In genomic region chr2L:2365077-2365651, dm6 we compare ENCODE assay signal across 1 fruit fly cellular context.
A peak's percentile ranks its signal among the peaks of the same experiment; 100 is the strongest.
TF ChIP-seq lines count a peak whose summit lies in the region.

Rab5 (minus strand) TSS chr2L:2365273.
Axud1 (plus strand) TSS chr2L:2365345.

TF ChIP-seq in whole organism, embryonic, 481 proteins besides CTCF, POLR2A, EP300 and RAD21 (continued from another document and continues in another):
- peak; percentile 32 for TF ChIP-seq nom (GFP tag; optimal IDR thresholded peaks at IDR 0.05; lab: Kevin White, UChicago)
- TF ChIP-seq NK7.1 (GFP tag; optimal IDR thresholded peaks at IDR 0.05; lab: Kevin White, UChicago) = no peak
- TF ChIP-seq CG8924 (tag; optimal IDR thresholded peaks at IDR 0.05; lab: Kevin White, UChicago) = peak; percentile 27
- peak; percentile 24 for TF ChIP-seq CG17829 (tag; optimal IDR thresholded peaks at IDR 0.05; lab: Kevin White, UChicago)
- no peak for TF ChIP-seq hkb (optimal IDR thresholded peaks at IDR 0.05; lab: Kevin White, UChicago)
- TF ChIP-seq hkb (GFP tag; IDR thresholded peaks at IDR 0.05; lab: Robert Waterston, UW) = no peak; the same call in 1 of the 2 replicates
- no peak for TF ChIP-seq ase (GFP tag; IDR thresholded peaks at IDR 0.05; lab: Robert Waterston, UW)
- TF ChIP-seq Aef1 (GFP tag; IDR thresholded peaks at IDR 0.05; lab: Robert Waterston, UW) = no peak
- no peak for TF ChIP-seq dysf (GFP tag; IDR thresholded peaks at IDR 0.05; lab: Robert Waterston, UW)
- TF ChIP-seq sug (tag; optimal IDR thresholded peaks at IDR 0.05; lab: Kevin White, UChicago) = no peak
- TF ChIP-seq CG15601 (tag; optimal IDR thresholded peaks at IDR 0.05; lab: Kevin White, UChicago) = peak; percentile 41
- no peak for TF ChIP-seq CG11696 (GFP tag; IDR thresholded peaks at IDR 0.05; lab: Robert Waterston, UW)
- no peak for TF ChIP-seq CG11723 (GFP tag; optimal IDR thresholded peaks at IDR 0.05; lab: Kevin White, UChicago)
- TF ChIP-seq Dp (GFP tag; optimal IDR thresholded peaks at IDR 0.05; lab: Kevin White, UChicago) = peak; percentile 14
- TF ChIP-seq Awh (GFP tag; IDR thresholded peaks at IDR 0.05; lab: Robert Waterston, UW) = no peak
- TF ChIP-seq NC2β (GFP tag; optimal IDR thresholded peaks at IDR 0.05; lab: Kevin White, UChicago) = no peak
- no peak for TF ChIP-seq CG10979 (tag; optimal IDR thresholded peaks at IDR 0.05; lab: Kevin White, UChicago)
- no peak for TF ChIP-seq CG4282 (GFP tag; optimal IDR thresholded peaks at IDR 0.05; lab: Kevin White, UChicago)
- no peak for TF ChIP-seq ken (GFP tag; IDR thresholded peaks at IDR 0.05; lab: Robert Waterston, UW)
- TF ChIP-seq CG30020 (tag; optimal IDR thresholded peaks at IDR 0.05; lab: Kevin White, UChicago) = peak; percentile 42
- TF ChIP-seq HHEX (GFP tag; optimal IDR thresholded peaks at IDR 0.05; lab: Kevin White, UChicago) = no peak
- TF ChIP-seq mam (GFP tag; optimal IDR thresholded peaks at IDR 0.05; lab: Kevin White, UChicago) = no peak
- no peak for TF ChIP-seq fd64A (GFP tag; optimal IDR thresholded peaks at IDR 0.05; lab: Kevin White, UChicago)
- no peak for TF ChIP-seq CG1602 (GFP tag; optimal IDR thresholded peaks at IDR 0.05; lab: Kevin White, UChicago)
- TF ChIP-seq cas (GFP tag; IDR thresholded peaks at IDR 0.05; lab: Robert Waterston, UW) = no peak
- TF ChIP-seq CG17385 (GFP tag; optimal IDR thresholded peaks at IDR 0.05; lab: Kevin White, UChicago) = peak; percentile 20
- TF ChIP-seq corto (GFP tag; optimal IDR thresholded peaks at IDR 0.05; lab: Kevin White, UChicago) = no peak
- no peak for TF ChIP-seq CG4404 (GFP tag; IDR thresholded peaks at IDR 0.05; lab: Robert Waterston, UW)
- TF ChIP-seq CG8290 (GFP tag; optimal IDR thresholded peaks at IDR 0.05; lab: Kevin White, UChicago) = no peak
- peak in 1 of 2 experiments; percentile 17 for TF ChIP-seq CG8290 (tag; optimal IDR thresholded peaks at IDR 0.05; lab: Kevin White, UChicago)
- TF ChIP-seq phol (tag; optimal IDR thresholded peaks at IDR 0.05; lab: Kevin White, UChicago) = peak; percentile 59
- TF ChIP-seq MBD-R2 (GFP tag; IDR thresholded peaks at IDR 0.05; lab: Robert Waterston, UW) = peak; percentile 54; the same call in 1 of the 2 replicates
- TF ChIP-seq cwo (GFP tag; optimal IDR thresholded peaks at IDR 0.05; lab: Kevin White, UChicago) = no peak
- TF ChIP-seq her (GFP tag; optimal IDR thresholded peaks at IDR 0.05; lab: Kevin White, UChicago) = no peak
- no peak for TF ChIP-seq Doc2 (GFP tag; IDR thresholded peaks at IDR 0.05; lab: Robert Waterston, UW)
- no peak for TF ChIP-seq CG14050 (GFP tag; IDR thresholded peaks at IDR 0.05; lab: Robert Waterston, UW)
- no peak for TF ChIP-seq run (tag; optimal IDR thresholded peaks at IDR 0.05; lab: Kevin White, UChicago)
- no peak for TF ChIP-seq CrebB (tag; optimal IDR thresholded peaks at IDR 0.05; lab: Kevin White, UChicago)
- no peak for TF ChIP-seq CG3847 (GFP tag; IDR thresholded peaks at IDR 0.05; lab: Robert Waterston, UW)
- TF ChIP-seq CG11247 (GFP tag; IDR thresholded peaks at IDR 0.05; lab: Robert Waterston, UW) = no peak
- TF ChIP-seq sima (GFP tag; optimal IDR thresholded peaks at IDR 0.05; lab: Kevin White, UChicago) = no peak
- TF ChIP-seq ind (GFP tag; optimal IDR thresholded peaks at IDR 0.05; lab: Kevin White, UChicago) = no peak
- TF ChIP-seq slou (GFP tag; optimal IDR thresholded peaks at IDR 0.05; lab: Kevin White, UChicago) = no peak
- no peak for TF ChIP-seq exex (tag; optimal IDR thresholded peaks at IDR 0.05; lab: Kevin White, UChicago)
- TF ChIP-seq org-1 (GFP tag; optimal IDR thresholded peaks at IDR 0.05; lab: Kevin White, UChicago) = no peak
- TF ChIP-seq slbo (GFP tag; IDR thresholded peaks at IDR 0.05; lab: Robert Waterston, UW) = peak; percentile 40; the same call in 1 of the 2 replicates
- TF ChIP-seq ssp (GFP tag; IDR thresholded peaks at IDR 0.05; lab: Robert Waterston, UW) = peak; percentile 37; the same call in 1 of the 2 replicates
- no peak for TF ChIP-seq HLH3B (GFP tag; IDR thresholded peaks at IDR 0.05; lab: Robert Waterston, UW)
- TF ChIP-seq Dll (GFP tag; IDR thresholded peaks at IDR 0.05; lab: Robert Waterston, UW; ENCODE audit: partially characterized antibody) = no peak
- no peak for TF ChIP-seq ERR (GFP tag; optimal IDR thresholded peaks at IDR 0.05; lab: Kevin White, UChicago)
- TF ChIP-seq ewg (GFP tag; optimal IDR thresholded peaks at IDR 0.05; lab: Kevin White, UChicago) = no peak
- TF ChIP-seq MESR4 (GFP tag; optimal IDR thresholded peaks at IDR 0.05; lab: Kevin White, UChicago) = peak; percentile 71
- TF ChIP-seq tna (GFP tag; IDR thresholded peaks at IDR 0.05; lab: Robert Waterston, UW; ENCODE audit: partially characterized antibody) = no peak
- no peak for TF ChIP-seq CG8089 (GFP tag; optimal IDR thresholded peaks at IDR 0.05; lab: Kevin White, UChicago)
- no peak for TF ChIP-seq croc (GFP tag; conservative IDR thresholded peaks at IDR 0.05; lab: Robert Waterston, UW)
- TF ChIP-seq tin (GFP tag; optimal IDR thresholded peaks at IDR 0.05; lab: Kevin White, UChicago) = no peak
- peak; percentile 21; the same call in 1 of the 2 replicates for TF ChIP-seq E2f1 (GFP tag; IDR thresholded peaks at IDR 0.05; lab: Robert Waterston, UW)
- no peak for TF ChIP-seq CG1024 (GFP tag; IDR thresholded peaks at IDR 0.05; lab: Robert Waterston, UW)
- TF ChIP-seq Spps (tag; optimal IDR thresholded peaks at IDR 0.05; lab: Kevin White, UChicago) = no peak
- TF ChIP-seq lola (GFP tag; optimal IDR thresholded peaks at IDR 0.05; lab: Kevin White, UChicago) = no peak
- no peak for TF ChIP-seq twi (tag; optimal IDR thresholded peaks at IDR 0.05; lab: Kevin White, UChicago)
- TF ChIP-seq gce (GFP tag; IDR thresholded peaks at IDR 0.05; lab: Robert Waterston, UW) = no peak
- TF ChIP-seq CG30403 (GFP tag; optimal IDR thresholded peaks at IDR 0.05; lab: Kevin White, UChicago) = no peak
- no peak for TF ChIP-seq chn (GFP tag; optimal IDR thresholded peaks at IDR 0.05; lab: Kevin White, UChicago)
- no peak for TF ChIP-seq otp (GFP tag; IDR thresholded peaks at IDR 0.05; lab: Robert Waterston, UW)
- TF ChIP-seq amos (GFP tag; IDR thresholded peaks at IDR 0.05; lab: Robert Waterston, UW; ENCODE audit: partially characterized antibody) = no peak
- no peak for TF ChIP-seq crc (GFP tag; optimal IDR thresholded peaks at IDR 0.05; lab: Kevin White, UChicago)
- peak; percentile 10; the same call in 1 of the 2 replicates for TF ChIP-seq CG31441 (GFP tag; IDR thresholded peaks at IDR 0.05; lab: Robert Waterston, UW)
- no peak for TF ChIP-seq D (optimal IDR thresholded peaks at IDR 0.05; lab: Kevin White, UChicago)
- TF ChIP-seq D (GFP tag; optimal IDR thresholded peaks at IDR 0.05; lab: Kevin White, UChicago) = no peak
- no peak for TF ChIP-seq bsh (GFP tag; optimal IDR thresholded peaks at IDR 0.05; lab: Kevin White, UChicago)
- TF ChIP-seq al (GFP tag; IDR thresholded peaks at IDR 0.05; lab: Robert Waterston, UW) = no peak
- peak; percentile 29 for TF ChIP-seq HmgD (GFP tag; optimal IDR thresholded peaks at IDR 0.05; lab: Kevin White, UChicago)
- no peak for TF ChIP-seq Scr (GFP tag; IDR thresholded peaks at IDR 0.05; lab: Robert Waterston, UW; ENCODE audit: partially characterized antibody)
- TF ChIP-seq CG31365 (tag; optimal IDR thresholded peaks at IDR 0.05; lab: Kevin White, UChicago) = no peak
- no peak for TF ChIP-seq CG18011 (GFP tag; optimal IDR thresholded peaks at IDR 0.05; lab: Kevin White, UChicago)
- no peak for TF ChIP-seq CG7745 (tag; optimal IDR thresholded peaks at IDR 0.05; lab: Kevin White, UChicago)
- TF ChIP-seq CG9727 (GFP tag; optimal IDR thresholded peaks at IDR 0.05; lab: Kevin White, UChicago) = no peak
- TF ChIP-seq CG3163 (GFP tag; optimal IDR thresholded peaks at IDR 0.05; lab: Kevin White, UChicago) = no peak
- TF ChIP-seq Adf1 (GFP tag; IDR thresholded peaks at IDR 0.05; lab: Robert Waterston, UW) = no peak
- TF ChIP-seq CG17186 (GFP tag; optimal IDR thresholded peaks at IDR 0.05; lab: Kevin White, UChicago) = peak; percentile 27
- no peak for TF ChIP-seq CG8944 (GFP tag; optimal IDR thresholded peaks at IDR 0.05; lab: Kevin White, UChicago)
- TF ChIP-seq Gug (GFP tag; IDR thresholded peaks at IDR 0.05; lab: Robert Waterston, UW) = no peak
- TF ChIP-seq Mrtf (GFP tag; IDR thresholded peaks at IDR 0.05; lab: Robert Waterston, UW) = no peak
- TF ChIP-seq Ptx1 (GFP tag; IDR thresholded peaks at IDR 0.05; lab: Robert Waterston, UW) = 0 out of 2 replicates have a peak, but pooled peaks have one; percentile 12
- no peak for TF ChIP-seq tx (GFP tag; optimal IDR thresholded peaks at IDR 0.05; lab: Kevin White, UChicago)
- peak; percentile 97 for TF ChIP-seq gfzf (GFP tag; optimal IDR thresholded peaks at IDR 0.05; lab: Kevin White, UChicago)
- TF ChIP-seq CG9876 (GFP tag; optimal IDR thresholded peaks at IDR 0.05; lab: Kevin White, UChicago) = no peak
- no peak for TF ChIP-seq CkIIα-i1 (GFP tag; IDR thresholded peaks at IDR 0.05; lab: Robert Waterston, UW)
- no peak for TF ChIP-seq CG30431 (GFP tag; optimal IDR thresholded peaks at IDR 0.05; lab: Kevin White, UChicago)
- peak; percentile 90 for TF ChIP-seq cg (GFP tag; optimal IDR thresholded peaks at IDR 0.05; lab: Kevin White, UChicago)
- TF ChIP-seq CHES-1-like (GFP tag; optimal IDR thresholded peaks at IDR 0.05; lab: Kevin White, UChicago) = no peak
- no peak for TF ChIP-seq CG17612 (GFP tag; IDR thresholded peaks at IDR 0.05; lab: Robert Waterston, UW)
- no peak for TF ChIP-seq zfh2 (GFP tag; optimal IDR thresholded peaks at IDR 0.05; lab: Kevin White, UChicago)
- TF ChIP-seq ttk (GFP tag; IDR thresholded peaks at IDR 0.05; lab: Robert Waterston, UW) = no peak
- TF ChIP-seq CG3726 (GFP tag; IDR thresholded peaks at IDR 0.05; lab: Robert Waterston, UW) = no peak
- no peak for TF ChIP-seq CG9609 (GFP tag; optimal IDR thresholded peaks at IDR 0.05; lab: Kevin White, UChicago)
- peak; percentile 7 for TF ChIP-seq Dek (tag; optimal IDR thresholded peaks at IDR 0.05; lab: Kevin White, UChicago)
- no peak for TF ChIP-seq H15 (GFP tag; IDR thresholded peaks at IDR 0.05; lab: Robert Waterston, UW)
- no peak for TF ChIP-seq br (optimal IDR thresholded peaks at IDR 0.05; lab: Kevin White, UChicago)
- peak; percentile 77 for TF ChIP-seq Ets65A (GFP tag; lab: Kevin White, UChicago)
- TF ChIP-seq CG12071 (GFP tag; optimal IDR thresholded peaks at IDR 0.05; lab: Kevin White, UChicago) = no peak
- no peak for TF ChIP-seq Six4 (GFP tag; optimal IDR thresholded peaks at IDR 0.05; lab: Kevin White, UChicago)
- no peak for TF ChIP-seq hbn (GFP tag; IDR thresholded peaks at IDR 0.05; lab: Robert Waterston, UW; ENCODE audit: partially characterized antibody)
- peak; percentile 61 for TF ChIP-seq CG2712 (tag; optimal IDR thresholded peaks at IDR 0.05; lab: Kevin White, UChicago)
- no peak for TF ChIP-seq Ravus (GFP tag; IDR thresholded peaks at IDR 0.05; lab: Robert Waterston, UW)
- TF ChIP-seq fru (optimal IDR thresholded peaks at IDR 0.05; lab: Kevin White, UChicago) = no peak
- TF ChIP-seq az2 (GFP tag; optimal IDR thresholded peaks at IDR 0.05; lab: Kevin White, UChicago) = no peak
- no peak for TF ChIP-seq CG9817 (tag; optimal IDR thresholded peaks at IDR 0.05; lab: Kevin White, UChicago)
- TF ChIP-seq CG2116 (GFP tag; optimal IDR thresholded peaks at IDR 0.05; lab: Kevin White, UChicago) = peak; percentile 50
- no peak for TF ChIP-seq disco-r (GFP tag; optimal IDR thresholded peaks at IDR 0.05; lab: Kevin White, UChicago)
- no peak for TF ChIP-seq ems (GFP tag; optimal IDR thresholded peaks at IDR 0.05; lab: Kevin White, UChicago)
- TF ChIP-seq hb (GFP tag; IDR thresholded peaks at IDR 0.05; lab: Robert Waterston, UW; ENCODE audit: partially characterized antibody) = no peak
- no peak for TF ChIP-seq sna (GFP tag; IDR thresholded peaks at IDR 0.05; lab: Robert Waterston, UW; ENCODE audit: partially characterized antibody)
- peak; percentile 57 for TF ChIP-seq vvl (GFP tag; IDR thresholded peaks at IDR 0.05; lab: Robert Waterston, UW)
- TF ChIP-seq lab (GFP tag; optimal IDR thresholded peaks at IDR 0.05; lab: Kevin White, UChicago) = peak; percentile 19
- no peak for TF ChIP-seq CG16779 (GFP tag; IDR thresholded peaks at IDR 0.05; lab: Robert Waterston, UW)
- TF ChIP-seq Hmx (GFP tag; optimal IDR thresholded peaks at IDR 0.05; lab: Kevin White, UChicago) = no peak
- peak; percentile 79 for TF ChIP-seq BEAF-32 (GFP tag; optimal IDR thresholded peaks at IDR 0.05; lab: Kevin White, UChicago)
- no peak for TF ChIP-seq CG4328 (GFP tag; optimal IDR thresholded peaks at IDR 0.05; lab: Kevin White, UChicago)
- no peak for TF ChIP-seq Antp (GFP tag; optimal IDR thresholded peaks at IDR 0.05; lab: Kevin White, UChicago)
- no peak for TF ChIP-seq gcm2 (GFP tag; optimal IDR thresholded peaks at IDR 0.05; lab: Kevin White, UChicago)
- no peak for TF ChIP-seq CG6654 (GFP tag; optimal IDR thresholded peaks at IDR 0.05; lab: Kevin White, UChicago)
- TF ChIP-seq CG17568 (GFP tag; optimal IDR thresholded peaks at IDR 0.05; lab: Kevin White, UChicago) = no peak
- no peak for TF ChIP-seq Bdp1 (GFP tag; optimal IDR thresholded peaks at IDR 0.05; lab: Kevin White, UChicago)
- no peak for TF ChIP-seq ara (GFP tag; IDR thresholded peaks at IDR 0.05; lab: Robert Waterston, UW)
- TF ChIP-seq Nf-YC (tag; optimal IDR thresholded peaks at IDR 0.05; lab: Kevin White, UChicago) = peak; percentile 38
- no peak for TF ChIP-seq CG1647 (GFP tag; optimal IDR thresholded peaks at IDR 0.05; lab: Kevin White, UChicago)
- TF ChIP-seq Elba2 (GFP tag; optimal IDR thresholded peaks at IDR 0.05; lab: Kevin White, UChicago) = no peak
- no peak for TF ChIP-seq slp2 (GFP tag; optimal IDR thresholded peaks at IDR 0.05; lab: Kevin White, UChicago)
- TF ChIP-seq gsb-n (tag; optimal IDR thresholded peaks at IDR 0.05; lab: Kevin White, UChicago) = no peak
- peak; percentile 64 for TF ChIP-seq Med (GFP tag; lab: Kevin White, UChicago)
- TF ChIP-seq CG17361 (GFP tag; IDR thresholded peaks at IDR 0.05; lab: Robert Waterston, UW) = peak; percentile 41; the same call in 1 of the 3 replicates
- TF ChIP-seq maf-S (GFP tag; optimal IDR thresholded peaks at IDR 0.05; lab: Kevin White, UChicago) = no peak
- TF ChIP-seq CG3065 (GFP tag; optimal IDR thresholded peaks at IDR 0.05; lab: Kevin White, UChicago) = no peak
- TF ChIP-seq gt (GFP tag; IDR thresholded peaks at IDR 0.05; lab: Robert Waterston, UW) = no peak
- TF ChIP-seq Oli (tag; optimal IDR thresholded peaks at IDR 0.05; lab: Kevin White, UChicago) = no peak
- no peak for TF ChIP-seq kah (GFP tag; optimal IDR thresholded peaks at IDR 0.05; lab: Kevin White, UChicago)
- no peak for TF ChIP-seq Atf6 (GFP tag; IDR thresholded peaks at IDR 0.05; lab: Robert Waterston, UW)
- TF ChIP-seq odd (GFP tag; optimal IDR thresholded peaks at IDR 0.05; lab: Kevin White, UChicago) = no peak
